Fruit fly (Drosophila melanogaster) whole organism, prepupa: ENCODE results near the gene Gr10b.
A peak's percentile ranks its signal among the peaks of the same experiment; 100 is the strongest.

Source experiments
- Blimp-1 ChIP-seq: fragments of 200-800 bp; sonication (Bioruptor generic); optimal IDR thresholded peaks from 3 replicates; lab custom pipeline; 2017; ENCODE audit warnings: missing biosample characterization, missing genetic modification characterization, mild to moderate bottlenecking, moderate library complexity, missing genetic modification reagents
- CG10669 ChIP-seq: fragments of 200-800 bp; sonication (Bioruptor generic); optimal IDR thresholded peaks from 3 replicates; lab custom pipeline; 2018; ENCODE audit warnings: missing biosample characterization, mild to moderate bottlenecking, missing genetic modification characterization, moderate library complexity
- CG11762 ChIP-seq: fragments of 200-800 bp; sonication (Bioruptor generic); optimal IDR thresholded peaks from 3 replicates; lab custom pipeline; 2016; ENCODE audit warnings: missing biosample characterization, missing genetic modification characterization; ENCODE audit not compliant: insufficient read depth
- CG11902 ChIP-seq: fragments of 200-800 bp; sonication (Bioruptor generic); optimal IDR thresholded peaks from 3 replicates; lab custom pipeline; 2016; ENCODE audit warnings: missing biosample characterization, missing genetic modification characterization
- CG15336 ChIP-seq: fragments of 200-800 bp; sonication (Bioruptor generic); IDR thresholded peaks from 2 replicates; pipeline ENCODE4 v1.3.6; 2022; ENCODE audit warnings: missing biosample characterization, missing genetic modification characterization
- CG1621 ChIP-seq: fragments of 200-800 bp; sonication (Bioruptor generic); optimal IDR thresholded peaks from 3 replicates; lab custom pipeline; 2018; ENCODE audit warnings: missing biosample characterization, mild to moderate bottlenecking, missing genetic modification characterization
- CG16779 ChIP-seq: fragments of 200-800 bp; sonication (Bioruptor generic); optimal IDR thresholded peaks from 3 replicates; lab custom pipeline; 2017; ENCODE audit warnings: missing biosample characterization, mild to moderate bottlenecking, missing genetic modification characterization
- CG3032 ChIP-seq: fragments of 200-800 bp; optimal IDR thresholded peaks from 2 replicates; lab custom pipeline; 2019; ENCODE audit warnings: missing biosample characterization, mild to moderate bottlenecking, missing genetic modification characterization, moderate library complexity
- CG31627 ChIP-seq: fragments of 200-800 bp; sonication (Bioruptor generic); optimal IDR thresholded peaks from 3 replicates; lab custom pipeline; 2016; ENCODE audit warnings: missing biosample characterization, missing genetic modification characterization
- CG32006 ChIP-seq: fragments of 200-800 bp; sonication (Bioruptor generic); optimal IDR thresholded peaks from 3 replicates; lab custom pipeline; 2017; ENCODE audit warnings: missing biosample characterization, mild to moderate bottlenecking, missing genetic modification characterization
- CG34406 ChIP-seq: fragments of 200-800 bp; sonication (Bioruptor generic); optimal IDR thresholded peaks from 3 replicates; lab custom pipeline; 2016; ENCODE audit warnings: missing biosample characterization, missing genetic modification characterization
- CG3919 ChIP-seq: fragments of 200-800 bp; sonication (Bioruptor generic); optimal IDR thresholded peaks from 3 replicates; lab custom pipeline; 2016; ENCODE audit warnings: missing biosample characterization, missing genetic modification characterization
- CG4318 ChIP-seq: fragments of 200-800 bp; sonication (Bioruptor generic); optimal IDR thresholded peaks from 3 replicates; lab custom pipeline; 2017; ENCODE audit warnings: missing biosample characterization, mild to moderate bottlenecking, missing genetic modification characterization
- CG6163 ChIP-seq: fragments of 200-800 bp; sonication (Bioruptor generic); IDR thresholded peaks from 3 replicates; pipeline ENCODE4 v1.3.6; 2022; ENCODE audit warnings: missing biosample characterization, missing genetic modification characterization
- CG6276 ChIP-seq: fragments of 200-800 bp; sonication (Bioruptor generic); optimal IDR thresholded peaks from 2 replicates; lab custom pipeline; 2017; ENCODE audit warnings: missing biosample characterization, mild to moderate bottlenecking, missing genetic modification characterization
- CG6792 ChIP-seq: fragments of 200-800 bp; sonication (Bioruptor generic); optimal IDR thresholded peaks from 3 replicates; lab custom pipeline; 2016; ENCODE audit warnings: missing biosample characterization, missing genetic modification characterization
- CG6808 ChIP-seq: fragments of 200-800 bp; sonication (Bioruptor generic); optimal IDR thresholded peaks from 3 replicates; lab custom pipeline; 2017; ENCODE audit warnings: missing biosample characterization, missing genetic modification characterization, mild to moderate bottlenecking, moderate library complexity, missing genetic modification reagents
- CG6854 ChIP-seq: fragments of 200-800 bp; sonication (Bioruptor generic); optimal IDR thresholded peaks from 2 replicates; lab custom pipeline; 2017; ENCODE audit warnings: missing biosample characterization, mild to moderate bottlenecking, missing genetic modification characterization
- CG7368 ChIP-seq: fragments of 200-800 bp; sonication (Bioruptor generic); optimal IDR thresholded peaks from 3 replicates; lab custom pipeline; 2016; ENCODE audit warnings: missing biosample characterization, missing genetic modification characterization
- CG8119 ChIP-seq: fragments of 200-800 bp; sonication (Bioruptor generic); IDR thresholded peaks from 3 replicates; pipeline ENCODE4 v1.3.6; 2022; ENCODE audit warnings: missing biosample characterization, missing genetic modification characterization
- CG8632 ChIP-seq: fragments of 200-800 bp; sonication (Bioruptor generic); optimal IDR thresholded peaks from 3 replicates; lab custom pipeline; 2016; ENCODE audit warnings: missing biosample characterization, missing genetic modification characterization
- CG9139 ChIP-seq: fragments of 200-800 bp; sonication (Bioruptor generic); optimal IDR thresholded peaks from 3 replicates; lab custom pipeline; 2017; ENCODE audit warnings: missing biosample characterization, mild to moderate bottlenecking, missing genetic modification characterization
- Eip75B ChIP-seq: fragments of 200-800 bp; sonication (Bioruptor generic); optimal IDR thresholded peaks from 3 replicates; lab custom pipeline; 2016; ENCODE audit warnings: missing biosample characterization, missing genetic modification characterization
- Eip78C ChIP-seq: fragments of 200-800 bp; sonication (Bioruptor generic); peaks from one replicate; lab custom pipeline; 2016; ENCODE audit warnings: missing biosample characterization, missing genetic modification characterization
- Eip93F ChIP-seq: fragments of 200-800 bp; sonication (Bioruptor generic); optimal IDR thresholded peaks from 2 replicates; lab custom pipeline; 2016; ENCODE audit warnings: missing biosample characterization, mild to moderate bottlenecking, missing genetic modification characterization
- Ets21C ChIP-seq: fragments of 200-800 bp; sonication (Bioruptor generic); optimal IDR thresholded peaks from 3 replicates; lab custom pipeline; 2016; ENCODE audit warnings: missing biosample characterization, missing genetic modification characterization
- Ets96B ChIP-seq: fragments of 200-800 bp; optimal IDR thresholded peaks from 2 replicates; lab custom pipeline; 2019; ENCODE audit warnings: missing biosample characterization, mild to moderate bottlenecking, missing genetic modification characterization, moderate library complexity
- Gug ChIP-seq: fragments of 200-800 bp; sonication (Bioruptor generic); IDR thresholded peaks from 2 replicates; pipeline ENCODE4 v1.3.6; 2022; ENCODE audit warnings: missing biosample characterization, missing genetic modification characterization
- Hr38 ChIP-seq: sonication (Bioruptor generic); optimal IDR thresholded peaks from 2 replicates; lab custom pipeline; 2016; ENCODE audit warnings: missing biosample characterization, missing genetic modification characterization
- Hr39 ChIP-seq: fragments of 200-800 bp; sonication (Bioruptor generic); optimal IDR thresholded peaks from 2 replicates; lab custom pipeline; 2016; ENCODE audit warnings: missing biosample characterization, missing genetic modification characterization
- Hr4 ChIP-seq: fragments of 200-800 bp; sonication (Bioruptor generic); optimal IDR thresholded peaks from 3 replicates; lab custom pipeline; 2016; ENCODE audit warnings: missing biosample characterization, missing genetic modification characterization
- Lpt ChIP-seq: fragments of 200-800 bp; sonication (Bioruptor generic); optimal IDR thresholded peaks from 3 replicates; lab custom pipeline; 2016; ENCODE audit warnings: missing biosample characterization, missing genetic modification characterization
- Met ChIP-seq: fragments of 200-800 bp; sonication (Bioruptor generic); optimal IDR thresholded peaks from 3 replicates; lab custom pipeline; 2016; ENCODE audit warnings: missing biosample characterization, missing genetic modification characterization
- OdsH ChIP-seq: fragments of 200-800 bp; sonication (Bioruptor generic); optimal IDR thresholded peaks from 3 replicates; lab custom pipeline; 2016; ENCODE audit warnings: missing biosample characterization, missing genetic modification characterization
- Smox ChIP-seq: fragments of 200-800 bp; sonication (Bioruptor generic); optimal IDR thresholded peaks from 3 replicates; lab custom pipeline; 2016; ENCODE audit warnings: missing biosample characterization, missing genetic modification characterization
- Sox14 ChIP-seq: fragments of 200-800 bp; sonication (Bioruptor generic); optimal IDR thresholded peaks from 3 replicates; lab custom pipeline; 2016; ENCODE audit warnings: missing biosample characterization, missing genetic modification characterization
- Sox15 ChIP-seq: fragments of 200-800 bp; sonication (Bioruptor generic); optimal IDR thresholded peaks from 3 replicates; lab custom pipeline; 2016; ENCODE audit warnings: missing biosample characterization, missing genetic modification characterization
- achi ChIP-seq: fragments of 200-800 bp; sonication (Bioruptor generic); optimal IDR thresholded peaks from 3 replicates; lab custom pipeline; 2016; ENCODE audit warnings: missing biosample characterization, missing genetic modification characterization
- acj6 ChIP-seq: fragments of 200-800 bp; sonication (Bioruptor generic); optimal IDR thresholded peaks from 3 replicates; lab custom pipeline; 2016; ENCODE audit warnings: missing biosample characterization, missing genetic modification characterization
- dsx ChIP-seq: fragments of 200-800 bp; optimal IDR thresholded peaks from 3 replicates; lab custom pipeline; 2019; ENCODE audit warnings: missing biosample characterization, mild to moderate bottlenecking, missing genetic modification characterization, moderate library complexity; ENCODE audit not compliant: poor library complexity, severe bottlenecking
- eg ChIP-seq: fragments of 200-800 bp; sonication (Bioruptor generic); IDR thresholded peaks from 3 replicates; pipeline ENCODE4 v1.3.6; 2022; ENCODE audit warnings: missing biosample characterization, missing genetic modification characterization
- fd59A ChIP-seq: fragments of 200-800 bp; sonication (Bioruptor generic); optimal IDR thresholded peaks from 2 replicates; lab custom pipeline; 2017; ENCODE audit warnings: missing biosample characterization, mild to moderate bottlenecking, missing genetic modification characterization, missing genetic modification reagents
- fd85E ChIP-seq: fragments of 200-800 bp; sonication (Bioruptor generic); optimal IDR thresholded peaks from 3 replicates; lab custom pipeline; 2016; ENCODE audit warnings: missing biosample characterization, missing genetic modification characterization
- fkh ChIP-seq: fragments of 200-800 bp; sonication (Bioruptor generic); optimal IDR thresholded peaks from 3 replicates; lab custom pipeline; 2017; ENCODE audit warnings: missing biosample characterization, mild to moderate bottlenecking, missing genetic modification characterization, moderate library complexity
- lz ChIP-seq: fragments of 200-800 bp; sonication (Bioruptor generic); optimal IDR thresholded peaks from 3 replicates; lab custom pipeline; 2016; ENCODE audit warnings: missing biosample characterization, missing genetic modification characterization
- net ChIP-seq: fragments of 200-800 bp; sonication (Bioruptor generic); optimal IDR thresholded peaks from 3 replicates; lab custom pipeline; 2016; ENCODE audit warnings: missing biosample characterization, missing genetic modification characterization
- pdm3 ChIP-seq: fragments of 200-800 bp; sonication (Bioruptor generic); optimal IDR thresholded peaks from 3 replicates; lab custom pipeline; 2016; ENCODE audit warnings: missing biosample characterization, missing genetic modification characterization
- salr ChIP-seq, 2 experiments: fragments of 200-800 bp; sonication (Bioruptor generic); optimal IDR thresholded peaks; 3 replicates each; lab custom pipeline; 2016 to 2018; ENCODE audit warnings: missing biosample characterization in 2 of 2, missing genetic modification characterization in 2 of 2, mild to moderate bottlenecking in 1 of 2
- spab ChIP-seq: fragments of 200-800 bp; sonication (Bioruptor generic); optimal IDR thresholded peaks from 2 replicates; lab custom pipeline; 2017; ENCODE audit warnings: missing biosample characterization, mild to moderate bottlenecking, missing genetic modification characterization, missing genetic modification reagents
- svp ChIP-seq: fragments of 200-800 bp; sonication (Bioruptor generic); peaks from one replicate; lab custom pipeline; 2016; ENCODE audit warnings: missing biosample characterization, missing genetic modification characterization
- topi ChIP-seq: fragments of 200-800 bp; sonication (Bioruptor generic); optimal IDR thresholded peaks from 3 replicates; lab custom pipeline; 2016; ENCODE audit warnings: missing biosample characterization, missing genetic modification characterization
- vri ChIP-seq: fragments of 200-800 bp; sonication (Bioruptor generic); optimal IDR thresholded peaks from 3 replicates; lab custom pipeline; 2016; ENCODE audit warnings: missing biosample characterization, mild to moderate bottlenecking, missing genetic modification characterization

Gr10b gene

dm6 chrX:11423277-11423717 is 10.3 kb upstream of the Gr10b start:
- peak; percentile 78 for TF ChIP-seq Eip78C (GFP tag; lab: Kevin White, UChicago)
- TF ChIP-seq CG7368, result peak; percentile 54
- TF ChIP-seq CG31627 (GFP tag; lab: Kevin White, UChicago), result peak; percentile 93
- peak; percentile 54 for TF ChIP-seq net (GFP tag; lab: Kevin White, UChicago)
- no peak for TF ChIP-seq fd59A (GFP tag; lab: Kevin White, UChicago)
- TF ChIP-seq CG9139 (GFP tag; lab: Kevin White, UChicago), result no peak
- TF ChIP-seq fkh (GFP tag; lab: Kevin White, UChicago), result peak; percentile 42
- peak; percentile 87 for TF ChIP-seq Ets21C (GFP tag; lab: Kevin White, UChicago)
- TF ChIP-seq CG15336 (GFP tag; lab: Robert Waterston, UW), result peak; percentile 80
- peak; percentile 90 for TF ChIP-seq vri
- TF ChIP-seq Gug (GFP tag; lab: Robert Waterston, UW), result peak; percentile 65
- peak; percentile 79 for TF ChIP-seq Sox14 (GFP tag; lab: Kevin White, UChicago)
- no peak for TF ChIP-seq spab (GFP tag; lab: Kevin White, UChicago)
- TF ChIP-seq CG34406 (GFP tag; lab: Kevin White, UChicago), result peak; percentile 76
- peak; percentile 94 for TF ChIP-seq Hr39
- peak; percentile 67 for TF ChIP-seq Sox15
- TF ChIP-seq CG6792 (GFP tag; lab: Kevin White, UChicago), result peak; percentile 68
- peak; percentile 45 for TF ChIP-seq Lpt
- peak; percentile 91 for TF ChIP-seq svp (GFP tag; lab: Kevin White, UChicago)
- peak; percentile 29 for TF ChIP-seq CG10669
- no peak for TF ChIP-seq dsx (GFP tag; lab: Kevin White, UChicago)
- peak; percentile 38 for TF ChIP-seq CG16779 (tag; lab: Kevin White, UChicago)
- TF ChIP-seq CG3919 (GFP tag; lab: Kevin White, UChicago), result peak; percentile 71
- TF ChIP-seq CG3032 (tag; lab: Kevin White, UChicago), result no peak
- TF ChIP-seq Hr4 (GFP tag; lab: Kevin White, UChicago), result peak; percentile 76
- TF ChIP-seq acj6 (GFP tag; lab: Kevin White, UChicago), result peak; percentile 68
- peak; percentile 70; the same call in 2 of the 3 replicates for TF ChIP-seq CG8119 (GFP tag; lab: Robert Waterston, UW)
- TF ChIP-seq Hr38 (GFP tag; lab: Kevin White, UChicago), result no peak
- peak; percentile 58 for TF ChIP-seq CG11902 (GFP tag; lab: Kevin White, UChicago)
- peak; percentile 92 for TF ChIP-seq topi (GFP tag; lab: Kevin White, UChicago)
- no peak for TF ChIP-seq Ets96B (tag; lab: Kevin White, UChicago)
- peak in 1 of 2 experiments; percentile 30 for TF ChIP-seq salr (GFP tag; optimal IDR thresholded peaks at IDR 0.05; lab: Kevin White, UChicago)
- peak; percentile 84 for TF ChIP-seq eg
- TF ChIP-seq CG6276 (GFP tag; lab: Kevin White, UChicago), result peak; percentile 70
- peak; percentile 71 for TF ChIP-seq CG8632 (GFP tag; lab: Kevin White, UChicago)
- TF ChIP-seq fd85E (GFP tag; lab: Kevin White, UChicago), result no peak
- TF ChIP-seq lz (GFP tag; lab: Kevin White, UChicago), result peak; percentile 89
- TF ChIP-seq pdm3, result peak; percentile 76
- peak; percentile 72 for TF ChIP-seq CG11762 (GFP tag; lab: Kevin White, UChicago)
- peak; percentile 75; the same call in 2 of the 3 replicates for TF ChIP-seq CG6163
- peak; percentile 78 for TF ChIP-seq OdsH (GFP tag; lab: Kevin White, UChicago)
- peak; percentile 88 for TF ChIP-seq Met (GFP tag; lab: Kevin White, UChicago)
- TF ChIP-seq CG4318, result no peak
- peak; percentile 87 for TF ChIP-seq Smox
- TF ChIP-seq CG6808 (GFP tag; lab: Kevin White, UChicago), result no peak
- TF ChIP-seq CG32006 (GFP tag; lab: Kevin White, UChicago), result peak; percentile 70
- TF ChIP-seq Eip93F (GFP tag; lab: Kevin White, UChicago), result peak; percentile 82
- no peak for TF ChIP-seq CG1621 (tag; lab: Kevin White, UChicago)
- TF ChIP-seq achi (GFP tag; lab: Kevin White, UChicago), result peak; percentile 65
- TF ChIP-seq Eip75B (GFP tag; lab: Kevin White, UChicago), result peak; percentile 45
- TF ChIP-seq CG6854 (GFP tag; lab: Kevin White, UChicago), result peak; percentile 62
- peak; percentile 67 for TF ChIP-seq Blimp-1 (GFP tag; lab: Kevin White, UChicago)
